Fruit fly (Drosophila melanogaster): ENCODE measurements around the gene Dnaaf6.
A peak's percentile ranks its signal among the peaks of the same experiment; 100 is the strongest.

Dnaaf6 gene

DNA sequence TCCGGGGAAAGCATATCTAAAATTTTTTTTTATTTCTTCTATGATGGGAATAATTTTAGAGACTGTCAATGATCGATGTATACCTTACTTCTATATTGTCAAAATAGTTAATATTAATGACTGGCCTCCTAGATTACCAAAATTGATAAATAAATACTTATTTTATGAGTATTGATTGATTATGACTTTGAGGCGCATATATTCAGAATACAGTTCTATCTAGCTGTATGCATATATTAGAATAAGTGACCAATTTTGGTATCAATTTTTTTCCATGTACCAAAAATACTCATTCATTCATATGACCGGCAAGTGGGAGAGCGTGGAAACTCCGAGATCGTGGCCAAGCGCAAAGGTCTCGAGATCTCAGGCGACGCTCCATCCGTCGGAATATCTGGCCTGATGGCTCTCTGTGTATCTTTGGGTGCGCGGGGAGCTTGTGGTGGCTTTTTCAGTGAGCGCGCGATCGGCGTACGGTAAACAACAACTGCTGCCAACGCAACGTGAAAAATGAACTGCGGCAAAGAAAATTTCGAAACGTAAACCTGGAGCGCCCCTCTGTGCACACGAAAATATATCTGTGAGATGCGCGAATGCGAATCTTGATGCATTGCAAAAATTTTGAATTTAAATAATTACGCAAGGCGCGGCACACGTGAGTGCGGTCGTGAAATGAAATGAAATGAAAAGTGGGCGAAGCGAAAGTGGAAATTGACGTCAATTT, 12.0 kb upstream of the Dnaaf6 start, which contains the start of the genes CG43121 and ome (continued):
- TF ChIP-seq esg (GFP tag; conservative IDR thresholded peaks at IDR 0.05), result no peak
- no peak for TF ChIP-seq Doc2 (GFP tag; IDR thresholded peaks at IDR 0.05)

- TF ChIP-seq CG10321 (GFP tag; IDR thresholded peaks at IDR 0.05) (no peak), gt (GFP tag; IDR thresholded peaks at IDR 0.05) (no peak), CG5953 (GFP tag; IDR thresholded peaks at IDR 0.05) (no peak), HHEX (GFP tag; optimal IDR thresholded peaks at IDR 0.05) (no peak), jigr1 (GFP tag; IDR thresholded peaks at IDR 0.05) (no peak), H2.0 (GFP tag; IDR thresholded peaks at IDR 0.05) (no peak), CG15479 (GFP tag; optimal IDR thresholded peaks at IDR 0.05) (no peak), D (optimal IDR thresholded peaks at IDR 0.05) (no peak), D (GFP tag; optimal IDR thresholded peaks at IDR 0.05) (no peak), CG11247 (GFP tag; IDR thresholded peaks at IDR 0.05) (no peak), Eip74EF (GFP tag; optimal IDR thresholded peaks at IDR 0.05) (peak in 1 of 2 experiments; percentile 79), CG12942 (GFP tag; optimal IDR thresholded peaks at IDR 0.05) (no peak), Pdp1 (GFP tag; optimal IDR thresholded peaks at IDR 0.05) (no peak), lilli (GFP tag; optimal IDR thresholded peaks at IDR 0.05) (no peak), otp (GFP tag; IDR thresholded peaks at IDR 0.05) (no peak), dm (GFP tag; optimal IDR thresholded peaks at IDR 0.05) (no peak), H15 (GFP tag; IDR thresholded peaks at IDR 0.05) (no peak), CG2875 (GFP tag; optimal IDR thresholded peaks at IDR 0.05) (no peak), exex (tag; optimal IDR thresholded peaks at IDR 0.05) (no peak), CG10366 (GFP tag; IDR thresholded peaks at IDR 0.05) (no peak), CG1647 (GFP tag; optimal IDR thresholded peaks at IDR 0.05) (no peak), knrl (GFP tag; IDR thresholded peaks at IDR 0.05; ENCODE audit: partially characterized antibody) (peak; percentile 71), cato (GFP tag; optimal IDR thresholded peaks at IDR 0.05; ENCODE audit: borderline replicate concordance) (no peak), pzg (GFP tag; optimal IDR thresholded peaks at IDR 0.05) (no peak), CG8290 (GFP tag; optimal IDR thresholded peaks at IDR 0.05) (peak; percentile 29), CG8290 (tag; optimal IDR thresholded peaks at IDR 0.05) (peak in 1 of 2 experiments; percentile 71), CG14667 (GFP tag; IDR thresholded peaks at IDR 0.05) (no peak), CG30431 (GFP tag; optimal IDR thresholded peaks at IDR 0.05) (no peak), CG3163 (GFP tag; optimal IDR thresholded peaks at IDR 0.05) (no peak), CG4730 (GFP tag; IDR thresholded peaks at IDR 0.05) (no peak), CG32772 (GFP tag; IDR thresholded peaks at IDR 0.05) (no peak), BtbVII (GFP tag; optimal IDR thresholded peaks at IDR 0.05) (no peak), Aef1 (GFP tag; IDR thresholded peaks at IDR 0.05) (no peak), CrebB (tag; optimal IDR thresholded peaks at IDR 0.05) (no peak), Ets97D (GFP tag; optimal IDR thresholded peaks at IDR 0.05) (no peak), CHES-1-like (GFP tag; optimal IDR thresholded peaks at IDR 0.05) (no peak), CG32767 (GFP tag; IDR thresholded peaks at IDR 0.05) (no peak), Lpt (GFP tag; optimal IDR thresholded peaks at IDR 0.05) (no peak), CG16863 (GFP tag; optimal IDR thresholded peaks at IDR 0.05) (no peak), Dip2 (GFP tag; IDR thresholded peaks at IDR 0.05) (no peak), D19A (tag; optimal IDR thresholded peaks at IDR 0.05) (no peak), Spps (tag; optimal IDR thresholded peaks at IDR 0.05) (no peak), CG3847 (GFP tag; IDR thresholded peaks at IDR 0.05) (no peak), CG7963 (GFP tag; IDR thresholded peaks at IDR 0.05; ENCODE audit: partially characterized antibody) (peak; percentile 88), Rx (GFP tag; IDR thresholded peaks at IDR 0.05) (no peak), crp (GFP tag; optimal IDR thresholded peaks at IDR 0.05) (no peak)
These were observed 10.7 kb upstream of the Dnaaf6 start for dm6 chr3L:14673740-14674463.
